Worm (Caenorhabditis elegans) whole organism, young adult: ENCODE data around the gene F40G9.12.

ENCODE experiments used
- F33H1.4 ChIP-seq: fragments of 200-800 bp; sonication (Bioruptor generic); IDR thresholded peaks from 2 replicates; pipeline ENCODE4 v1.3.6; 2022; ENCODE audit warnings: missing genetic modification reagents, missing genetic modification characterization, missing compliant biosample characterization
- K12H6.12 ChIP-seq: fragments of 200-800 bp; sonication (Bioruptor generic); optimal IDR thresholded peaks from 2 replicates; lab custom pipeline; 2018; ENCODE audit warnings: mild to moderate bottlenecking, missing genetic modification characterization, missing compliant biosample characterization
- hsf-1 ChIP-seq: fragments of 200-800 bp; sonication (Bioruptor generic); IDR thresholded peaks from 2 replicates; pipeline ENCODE4 v1.3.6; 2022; ENCODE audit warnings: missing genetic modification reagents, missing genetic modification characterization, missing compliant biosample characterization
- mxl-1 ChIP-seq: sonication (generic microtip); optimal IDR thresholded peaks from 2 replicates; lab custom pipeline; 2016; ENCODE audit warnings: missing genetic modification characterization, missing compliant biosample characterization
- rcor-1 ChIP-seq: fragments of 200-800 bp; sonication (Bioruptor generic); IDR thresholded peaks from 2 replicates; pipeline ENCODE4 v1.3.6; 2022; ENCODE audit warnings: missing genetic modification reagents, missing genetic modification characterization, missing compliant biosample characterization
- tbp1 ChIP-seq: fragments of 200-800 bp; sonication (Bioruptor generic); optimal IDR thresholded peaks from 2 replicates; lab custom pipeline; 2018; ENCODE audit warnings: mild to moderate bottlenecking, missing genetic modification characterization, missing compliant biosample characterization

DNA sequence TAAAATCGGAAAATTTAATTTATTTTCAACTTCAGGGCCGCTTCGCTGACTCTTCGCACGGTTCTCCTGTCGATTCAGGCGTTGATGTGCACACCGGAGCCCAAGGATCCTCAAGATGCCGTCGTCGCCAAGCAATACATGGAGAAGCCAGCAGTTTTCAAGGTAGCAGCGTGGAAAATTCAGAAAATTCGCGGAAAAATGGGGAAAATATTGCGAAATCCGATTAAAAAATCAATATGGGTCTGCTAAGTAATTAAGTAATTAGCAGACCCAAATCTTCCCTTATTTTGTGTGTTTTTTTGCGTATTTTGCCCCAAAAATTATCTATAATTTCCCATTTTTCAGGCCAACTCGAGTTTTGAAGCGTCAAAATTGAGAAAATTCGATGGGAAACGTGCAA is 17.6 kb downstream of the F40G9.12 start:
- TF ChIP-seq rcor-1 (no peak), hsf-1 (GFP tag; lab: Robert Waterston, UW) (no peak), mxl-1 (tag; lab: Kevin White, UChicago) (no peak), F33H1.4 (GFP tag; lab: Robert Waterston, UW) (no peak), tbp1 (no peak), K12H6.12 (tag; lab: Kevin White, UChicago) (no peak)
